Worm (Caenorhabditis elegans) whole organism, midembryonic: Measurements from ENCODE around the gene R10H1.1.

Experiments used
- flt-1 ChIP-seq: fragments of 200-800 bp; sonication (Bioruptor generic); IDR thresholded peaks from 2 replicates; pipeline ENCODE4 v1.3.6; 2022; ENCODE audit warnings: missing genetic modification characterization, missing compliant biosample characterization
- med-1 ChIP-seq: sonication (generic microtip); optimal IDR thresholded peaks from 2 replicates; lab custom pipeline; 2017; ENCODE audit warnings: missing genetic modification characterization, mild to moderate bottlenecking, missing compliant biosample characterization, antibody characterized with exemption, missing genetic modification reagents; ENCODE audit not compliant: insufficient read depth
- tab-1 ChIP-seq: fragments of 200-800 bp; sonication (Bioruptor generic); IDR thresholded peaks from 2 replicates; pipeline ENCODE4 v1.3.6; 2022; ENCODE audit warnings: missing genetic modification characterization, missing compliant biosample characterization
- ztf-23 ChIP-seq: fragments of 200-800 bp; sonication (Bioruptor generic); IDR thresholded peaks from 2 replicates; pipeline ENCODE4 v1.3.6; 2022; ENCODE audit warnings: missing genetic modification reagents, missing genetic modification characterization, missing compliant biosample characterization
- ztf-29 ChIP-seq: fragments of 200-800 bp; sonication (Bioruptor generic); IDR thresholded peaks from 2 replicates; pipeline ENCODE4 v1.3.6; 2022; ENCODE audit warnings: missing genetic modification reagents, missing genetic modification characterization, missing compliant biosample characterization

DNA sequence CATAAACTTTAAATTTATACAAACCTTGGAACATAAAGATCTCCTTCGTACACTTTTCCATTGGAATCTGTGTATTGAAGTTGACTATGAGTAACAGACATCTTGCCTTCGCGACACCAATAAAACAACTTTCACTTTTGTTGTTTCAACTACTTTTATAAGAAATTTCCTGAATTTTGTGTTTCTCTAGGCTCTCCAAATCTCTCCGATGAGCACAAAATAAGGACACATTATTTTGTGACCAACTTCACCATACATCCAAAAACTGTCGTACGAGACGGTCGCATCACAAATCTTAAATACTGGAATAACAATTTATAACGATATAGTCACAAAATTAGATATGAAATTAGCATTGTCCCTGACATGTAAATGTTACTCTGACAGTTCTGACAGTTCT lies 35.5 kb upstream of the R10H1.1 start, which contains the start of gene D1022.5:
- TF ChIP-seq ztf-23 (GFP tag; lab: Robert Waterston, UW) (no peak), tab-1 (GFP tag; lab: Robert Waterston, UW) (no peak), ztf-29 (GFP tag; lab: Robert Waterston, UW) (no peak), med-1 (GFP tag; lab: Kevin White, UChicago) (no peak), flt-1 (GFP tag; lab: Robert Waterston, UW) (no peak)
